Fruit fly (Drosophila melanogaster) whole organism, prepupa: ENCODE measurements around the gene Oatp33Eb.
A peak's percentile ranks its signal among the peaks of the same experiment; 100 is the strongest.

Experiments
- Blimp-1 ChIP-seq: fragments of 200-800 bp; sonication (Bioruptor generic); optimal IDR thresholded peaks from 3 replicates; lab custom pipeline; 2017; ENCODE audit warnings: missing biosample characterization, missing genetic modification characterization, mild to moderate bottlenecking, moderate library complexity, missing genetic modification reagents
- CG10631 ChIP-seq: fragments of 200-800 bp; sonication (Bioruptor generic); optimal IDR thresholded peaks from 2 replicates; lab custom pipeline; 2016; ENCODE audit warnings: missing biosample characterization, missing genetic modification characterization
- CG10669 ChIP-seq: fragments of 200-800 bp; sonication (Bioruptor generic); optimal IDR thresholded peaks from 3 replicates; lab custom pipeline; 2018; ENCODE audit warnings: missing biosample characterization, mild to moderate bottlenecking, missing genetic modification characterization, moderate library complexity
- CG11294 ChIP-seq: fragments of 200-800 bp; sonication (Bioruptor generic); IDR thresholded peaks from 2 replicates; pipeline ENCODE4 v1.3.6; 2022; ENCODE audit warnings: missing biosample characterization, missing genetic modification characterization
- CG15336 ChIP-seq: fragments of 200-800 bp; sonication (Bioruptor generic); IDR thresholded peaks from 2 replicates; pipeline ENCODE4 v1.3.6; 2022; ENCODE audit warnings: missing biosample characterization, missing genetic modification characterization
- CG16779 ChIP-seq: fragments of 200-800 bp; sonication (Bioruptor generic); optimal IDR thresholded peaks from 3 replicates; lab custom pipeline; 2017; ENCODE audit warnings: missing biosample characterization, mild to moderate bottlenecking, missing genetic modification characterization
- CG3032 ChIP-seq: fragments of 200-800 bp; optimal IDR thresholded peaks from 2 replicates; lab custom pipeline; 2019; ENCODE audit warnings: missing biosample characterization, mild to moderate bottlenecking, missing genetic modification characterization, moderate library complexity
- CG31627 ChIP-seq: fragments of 200-800 bp; sonication (Bioruptor generic); optimal IDR thresholded peaks from 3 replicates; lab custom pipeline; 2016; ENCODE audit warnings: missing biosample characterization, missing genetic modification characterization
- CG34406 ChIP-seq: fragments of 200-800 bp; sonication (Bioruptor generic); optimal IDR thresholded peaks from 3 replicates; lab custom pipeline; 2016; ENCODE audit warnings: missing biosample characterization, missing genetic modification characterization
- CG3919 ChIP-seq: fragments of 200-800 bp; sonication (Bioruptor generic); optimal IDR thresholded peaks from 3 replicates; lab custom pipeline; 2016; ENCODE audit warnings: missing biosample characterization, missing genetic modification characterization
- CG4318 ChIP-seq: fragments of 200-800 bp; sonication (Bioruptor generic); optimal IDR thresholded peaks from 3 replicates; lab custom pipeline; 2017; ENCODE audit warnings: missing biosample characterization, mild to moderate bottlenecking, missing genetic modification characterization
- CG6276 ChIP-seq: fragments of 200-800 bp; sonication (Bioruptor generic); optimal IDR thresholded peaks from 2 replicates; lab custom pipeline; 2017; ENCODE audit warnings: missing biosample characterization, mild to moderate bottlenecking, missing genetic modification characterization
- CG6792 ChIP-seq: fragments of 200-800 bp; sonication (Bioruptor generic); optimal IDR thresholded peaks from 3 replicates; lab custom pipeline; 2016; ENCODE audit warnings: missing biosample characterization, missing genetic modification characterization
- CG6854 ChIP-seq: fragments of 200-800 bp; sonication (Bioruptor generic); optimal IDR thresholded peaks from 2 replicates; lab custom pipeline; 2017; ENCODE audit warnings: missing biosample characterization, mild to moderate bottlenecking, missing genetic modification characterization
- CG7368 ChIP-seq: fragments of 200-800 bp; sonication (Bioruptor generic); optimal IDR thresholded peaks from 3 replicates; lab custom pipeline; 2016; ENCODE audit warnings: missing biosample characterization, missing genetic modification characterization
- CG8119 ChIP-seq: fragments of 200-800 bp; sonication (Bioruptor generic); IDR thresholded peaks from 3 replicates; pipeline ENCODE4 v1.3.6; 2022; ENCODE audit warnings: missing biosample characterization, missing genetic modification characterization
- CG8319 ChIP-seq: fragments of 200-800 bp; sonication (Bioruptor generic); optimal IDR thresholded peaks from 3 replicates; lab custom pipeline; 2016; ENCODE audit warnings: missing biosample characterization, missing genetic modification characterization
- CG9139 ChIP-seq: fragments of 200-800 bp; sonication (Bioruptor generic); optimal IDR thresholded peaks from 3 replicates; lab custom pipeline; 2017; ENCODE audit warnings: missing biosample characterization, mild to moderate bottlenecking, missing genetic modification characterization
- Eip78C ChIP-seq: fragments of 200-800 bp; sonication (Bioruptor generic); peaks from one replicate; lab custom pipeline; 2016; ENCODE audit warnings: missing biosample characterization, missing genetic modification characterization
- Eip93F ChIP-seq: fragments of 200-800 bp; sonication (Bioruptor generic); optimal IDR thresholded peaks from 2 replicates; lab custom pipeline; 2016; ENCODE audit warnings: missing biosample characterization, mild to moderate bottlenecking, missing genetic modification characterization
- Ets21C ChIP-seq: fragments of 200-800 bp; sonication (Bioruptor generic); optimal IDR thresholded peaks from 3 replicates; lab custom pipeline; 2016; ENCODE audit warnings: missing biosample characterization, missing genetic modification characterization
- Gug ChIP-seq: fragments of 200-800 bp; sonication (Bioruptor generic); IDR thresholded peaks from 2 replicates; pipeline ENCODE4 v1.3.6; 2022; ENCODE audit warnings: missing biosample characterization, missing genetic modification characterization
- Hr38 ChIP-seq: sonication (Bioruptor generic); optimal IDR thresholded peaks from 2 replicates; lab custom pipeline; 2016; ENCODE audit warnings: missing biosample characterization, missing genetic modification characterization
- Lpt ChIP-seq: fragments of 200-800 bp; sonication (Bioruptor generic); optimal IDR thresholded peaks from 3 replicates; lab custom pipeline; 2016; ENCODE audit warnings: missing biosample characterization, missing genetic modification characterization
- Met ChIP-seq: fragments of 200-800 bp; sonication (Bioruptor generic); optimal IDR thresholded peaks from 3 replicates; lab custom pipeline; 2016; ENCODE audit warnings: missing biosample characterization, missing genetic modification characterization
- Smox ChIP-seq: fragments of 200-800 bp; sonication (Bioruptor generic); optimal IDR thresholded peaks from 3 replicates; lab custom pipeline; 2016; ENCODE audit warnings: missing biosample characterization, missing genetic modification characterization
- Sox15 ChIP-seq: fragments of 200-800 bp; sonication (Bioruptor generic); optimal IDR thresholded peaks from 3 replicates; lab custom pipeline; 2016; ENCODE audit warnings: missing biosample characterization, missing genetic modification characterization
- acj6 ChIP-seq: fragments of 200-800 bp; sonication (Bioruptor generic); optimal IDR thresholded peaks from 3 replicates; lab custom pipeline; 2016; ENCODE audit warnings: missing biosample characterization, missing genetic modification characterization
- cyc ChIP-seq: fragments of 200-800 bp; sonication (Bioruptor generic); optimal IDR thresholded peaks from 3 replicates; lab custom pipeline; 2016; ENCODE audit warnings: missing biosample characterization, missing genetic modification characterization
- dsx ChIP-seq: fragments of 200-800 bp; optimal IDR thresholded peaks from 3 replicates; lab custom pipeline; 2019; ENCODE audit warnings: missing biosample characterization, mild to moderate bottlenecking, missing genetic modification characterization, moderate library complexity; ENCODE audit not compliant: poor library complexity, severe bottlenecking
- eg ChIP-seq: fragments of 200-800 bp; sonication (Bioruptor generic); IDR thresholded peaks from 3 replicates; pipeline ENCODE4 v1.3.6; 2022; ENCODE audit warnings: missing biosample characterization, missing genetic modification characterization
- fd59A ChIP-seq: fragments of 200-800 bp; sonication (Bioruptor generic); optimal IDR thresholded peaks from 2 replicates; lab custom pipeline; 2017; ENCODE audit warnings: missing biosample characterization, mild to moderate bottlenecking, missing genetic modification characterization, missing genetic modification reagents
- fd85E ChIP-seq: fragments of 200-800 bp; sonication (Bioruptor generic); optimal IDR thresholded peaks from 3 replicates; lab custom pipeline; 2016; ENCODE audit warnings: missing biosample characterization, missing genetic modification characterization
- lz ChIP-seq: fragments of 200-800 bp; sonication (Bioruptor generic); optimal IDR thresholded peaks from 3 replicates; lab custom pipeline; 2016; ENCODE audit warnings: missing biosample characterization, missing genetic modification characterization
- spab ChIP-seq: fragments of 200-800 bp; sonication (Bioruptor generic); optimal IDR thresholded peaks from 2 replicates; lab custom pipeline; 2017; ENCODE audit warnings: missing biosample characterization, mild to moderate bottlenecking, missing genetic modification characterization, missing genetic modification reagents
- svp ChIP-seq: fragments of 200-800 bp; sonication (Bioruptor generic); peaks from one replicate; lab custom pipeline; 2016; ENCODE audit warnings: missing biosample characterization, missing genetic modification characterization
- topi ChIP-seq: fragments of 200-800 bp; sonication (Bioruptor generic); optimal IDR thresholded peaks from 3 replicates; lab custom pipeline; 2016; ENCODE audit warnings: missing biosample characterization, missing genetic modification characterization

Gene Oatp33Eb

dm6 chr2L:12415485-12416137, 32.7 kb upstream of the Oatp33Eb start (continued):
- no peak for TF ChIP-seq dsx (GFP tag; lab: Kevin White, UChicago)
- no peak for TF ChIP-seq spab (GFP tag; lab: Kevin White, UChicago)
- TF ChIP-seq CG8119 (GFP tag; lab: Robert Waterston, UW), result no peak
- no peak for TF ChIP-seq Lpt (GFP tag; lab: Kevin White, UChicago)
- TF ChIP-seq CG3032 (tag; lab: Kevin White, UChicago), result no peak
- no peak for TF ChIP-seq CG10631
- TF ChIP-seq fd59A (GFP tag; lab: Kevin White, UChicago), result no peak
- peak; percentile 21 for TF ChIP-seq lz (GFP tag; lab: Kevin White, UChicago)
- TF ChIP-seq fd85E (GFP tag; lab: Kevin White, UChicago), result no peak
- TF ChIP-seq CG9139 (GFP tag; lab: Kevin White, UChicago), result no peak
- TF ChIP-seq CG6854 (GFP tag; lab: Kevin White, UChicago), result no peak
- TF ChIP-seq Gug (GFP tag; lab: Robert Waterston, UW), result no peak
- TF ChIP-seq CG16779 (tag; lab: Kevin White, UChicago), result no peak
- peak; percentile 1 for TF ChIP-seq Ets21C (GFP tag; lab: Kevin White, UChicago)
- peak; percentile 36 for TF ChIP-seq CG31627 (GFP tag; lab: Kevin White, UChicago)
- TF ChIP-seq Sox15 (GFP tag; lab: Kevin White, UChicago), result no peak
- TF ChIP-seq CG6792, result no peak
- TF ChIP-seq topi (GFP tag; lab: Kevin White, UChicago), result peak; percentile 50
- TF ChIP-seq CG34406 (GFP tag; lab: Kevin White, UChicago), result peak; percentile 17
- TF ChIP-seq Blimp-1 (GFP tag; lab: Kevin White, UChicago), result no peak
- TF ChIP-seq CG8319, result no peak
- peak; percentile 74 for TF ChIP-seq Eip78C
- peak; percentile 38 for TF ChIP-seq Met (GFP tag; lab: Kevin White, UChicago)
- TF ChIP-seq CG11294 (GFP tag; lab: Robert Waterston, UW), result no peak
- no peak for TF ChIP-seq Eip93F (GFP tag; lab: Kevin White, UChicago)
- TF ChIP-seq Hr38 (GFP tag; lab: Kevin White, UChicago), result no peak
- TF ChIP-seq CG3919, result no peak
- TF ChIP-seq CG4318 (GFP tag; lab: Kevin White, UChicago), result no peak
- no peak for TF ChIP-seq CG10669 (GFP tag; lab: Kevin White, UChicago)
- TF ChIP-seq svp, result peak; percentile 73
- peak; percentile 11 for TF ChIP-seq acj6 (GFP tag; lab: Kevin White, UChicago)
- no peak for TF ChIP-seq CG7368
- TF ChIP-seq cyc, result peak; percentile 30
- no peak for TF ChIP-seq CG6276

- TF ChIP-seq svp (peak; percentile 91), CG8319 (no peak), Smox (GFP tag; lab: Kevin White, UChicago) (no peak)
Measured at dm6 chr2L:12421188-12421587, 27.1 kb upstream of the Oatp33Eb start.

- TF ChIP-seq Smox (GFP tag; lab: Kevin White, UChicago) (no peak), eg (GFP tag; lab: Robert Waterston, UW) (no peak), CG8119 (GFP tag; lab: Robert Waterston, UW) (peak; percentile 26; the same call in 1 of the 3 replicates), CG15336 (GFP tag; lab: Robert Waterston, UW) (peak; percentile 44; the same call in 1 of the 2 replicates), Eip78C (peak; percentile 30)
- TF ChIP-seq, all 60 proteins: peak for 3
Measured at dm6 chr2L:12421793-12422691, 26.2 kb upstream of the Oatp33Eb start.
